Fruit fly (Drosophila melanogaster) whole organism: ENCODE results near the gene TM9SF4.

Experiments used
- CG8478 ChIP-seq: fragments of >200 bp; optimal IDR thresholded peaks from 2 replicates; lab custom pipeline; 2018; ENCODE audit warnings: inconsistent platforms
- Dll ChIP-seq: fragments of >200 bp; optimal IDR thresholded peaks from 2 replicates; lab custom pipeline; 2017
- EcR ChIP-seq, 2 experiments: fragments of >200 bp; optimal IDR thresholded peaks; 2 replicates each; lab custom pipeline; 2017; ENCODE audit warnings: missing biosample characterization in 2 of 2, missing genetic modification characterization in 2 of 2, missing genetic modification reagents in 2 of 2
- pan ChIP-seq: fragments of >200 bp; optimal IDR thresholded peaks from 2 replicates; lab custom pipeline; 2017
- psq ChIP-seq: fragments of >200 bp; optimal IDR thresholded peaks from 2 replicates; lab custom pipeline; 2017
- usp ChIP-seq: fragments of >200 bp; optimal IDR thresholded peaks from 2 replicates; lab custom pipeline; 2017; ENCODE audit warnings: missing biosample characterization, missing genetic modification characterization, mixed read lengths

DNA sequence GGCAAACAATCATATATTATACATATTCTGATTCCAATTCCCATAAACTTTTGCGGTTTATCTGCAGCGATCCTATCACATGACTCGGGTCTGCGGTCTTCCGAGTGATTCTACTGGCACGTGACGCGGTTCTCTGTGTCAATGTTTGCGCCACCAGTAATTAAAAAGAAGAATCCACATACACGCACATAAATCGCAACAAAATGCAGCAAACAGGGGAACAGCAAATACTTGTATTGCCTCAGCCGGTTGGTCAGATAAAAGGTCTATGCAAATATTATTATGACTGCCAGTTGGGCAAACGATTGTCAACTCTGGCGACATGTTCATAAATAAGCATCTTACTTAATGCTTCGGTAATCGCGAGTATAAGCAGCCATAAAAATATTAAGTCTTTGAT, 61.2 kb downstream of the TM9SF4 start:
- no peak for TF ChIP-seq psq (lab: Kevin White, UChicago)
- no peak for TF ChIP-seq Dll (lab: Kevin White, UChicago)
- TF ChIP-seq pan (lab: Kevin White, UChicago): no peak
- no peak for TF ChIP-seq CG8478 (lab: Kevin White, UChicago)
- TF ChIP-seq EcR (GFP tag; optimal IDR thresholded peaks at IDR 0.05; lab: Kevin White, UChicago): no peak
- no peak for TF ChIP-seq usp
